Worm (Caenorhabditis elegans) whole organism, late embryonic: Measurements from ENCODE around the gene pho-1.
A peak's percentile ranks its signal among the peaks of the same experiment; 100 is the strongest.

Experiments used
- C08G9.2 ChIP-seq: sonication (generic microtip); optimal IDR thresholded peaks from 2 replicates; lab custom pipeline; 2016; ENCODE audit warnings: mild to moderate bottlenecking, missing genetic modification characterization, moderate library complexity, missing compliant biosample characterization
- K09A11.1 ChIP-seq: sonication (generic microtip); optimal IDR thresholded peaks from 2 replicates; lab custom pipeline; 2017; ENCODE audit warnings: antibody characterized with exemption, mild to moderate bottlenecking, missing genetic modification characterization, missing compliant biosample characterization; ENCODE audit not compliant: insufficient read depth
- Y22D7AL.16 ChIP-seq: sonication (generic microtip); optimal IDR thresholded peaks from 2 replicates; lab custom pipeline; 2016; ENCODE audit warnings: missing genetic modification characterization, missing compliant biosample characterization
- ahr-1 ChIP-seq: sonication (generic microtip); optimal IDR thresholded peaks from 2 replicates; lab custom pipeline; 2016; ENCODE audit warnings: missing genetic modification characterization, missing compliant biosample characterization
- ceh-14 ChIP-seq: sonication (generic microtip); optimal IDR thresholded peaks from 2 replicates; lab custom pipeline; 2016; ENCODE audit warnings: missing genotype, missing genetic modification characterization, missing compliant biosample characterization
- ceh-18 ChIP-seq: sonication (generic microtip); optimal IDR thresholded peaks from 2 replicates; lab custom pipeline; 2016; ENCODE audit warnings: missing genetic modification characterization, missing compliant biosample characterization
- ceh-2 ChIP-seq: sonication (generic microtip); optimal IDR thresholded peaks from 2 replicates; lab custom pipeline; 2016; ENCODE audit warnings: missing genotype, missing genetic modification characterization, missing compliant biosample characterization
- ceh-22 ChIP-seq: sonication (generic microtip); optimal IDR thresholded peaks from 2 replicates; lab custom pipeline; 2017; ENCODE audit warnings: missing biosample characterization, missing genetic modification characterization
- ceh-24 ChIP-seq: sonication (generic microtip); optimal IDR thresholded peaks from 2 replicates; lab custom pipeline; 2016; ENCODE audit warnings: mild to moderate bottlenecking, missing genetic modification characterization, missing compliant biosample characterization
- ceh-34 ChIP-seq: sonication (generic microtip); optimal IDR thresholded peaks from 2 replicates; lab custom pipeline; 2016; ENCODE audit warnings: mild to moderate bottlenecking, missing genetic modification characterization, missing compliant biosample characterization
- ceh-45 ChIP-seq: fragments of 200-800 bp; sonication (Bioruptor generic); IDR thresholded peaks from 2 replicates; pipeline ENCODE4 v1.3.6; 2022; ENCODE audit warnings: missing genetic modification reagents, missing genetic modification characterization, missing compliant biosample characterization
- ceh-48 ChIP-seq: sonication (generic microtip); optimal IDR thresholded peaks from 2 replicates; lab custom pipeline; 2016; ENCODE audit warnings: missing genetic modification characterization, inconsistent platforms, missing compliant biosample characterization
- ceh-9 ChIP-seq: sonication (generic microtip); optimal IDR thresholded peaks from 2 replicates; lab custom pipeline; 2016; ENCODE audit warnings: mild to moderate bottlenecking, missing genetic modification characterization, inconsistent platforms, missing compliant biosample characterization
- che-1 ChIP-seq: sonication (generic microtip); optimal IDR thresholded peaks from 2 replicates; lab custom pipeline; 2016; ENCODE audit warnings: mild to moderate bottlenecking, missing genetic modification characterization, missing compliant biosample characterization
- dve-1 ChIP-seq: sonication (generic microtip); optimal IDR thresholded peaks from 2 replicates; lab custom pipeline; 2017; ENCODE audit warnings: antibody characterized with exemption, mild to moderate bottlenecking, missing genetic modification characterization, missing compliant biosample characterization
- elt-2 ChIP-seq: sonication (generic microtip); optimal IDR thresholded peaks from 2 replicates; lab custom pipeline; 2016; ENCODE audit warnings: missing genetic modification reagents, missing genetic modification characterization, missing compliant biosample characterization
- ets-4 ChIP-seq: sonication (generic microtip); optimal IDR thresholded peaks from 2 replicates; lab custom pipeline; 2016; ENCODE audit warnings: missing genetic modification characterization, missing compliant biosample characterization
- gmeb-2 ChIP-seq: sonication (generic microtip); optimal IDR thresholded peaks from 2 replicates; lab custom pipeline; 2016; ENCODE audit warnings: missing genetic modification characterization, inconsistent platforms, missing compliant biosample characterization
- hlh-30 ChIP-seq: sonication (generic microtip); optimal IDR thresholded peaks from 2 replicates; lab custom pipeline; 2017; ENCODE audit warnings: antibody characterized with exemption, missing genetic modification characterization, missing compliant biosample characterization; ENCODE audit not compliant: insufficient read depth
- hlh-6 ChIP-seq: sonication (generic microtip); optimal IDR thresholded peaks from 2 replicates; lab custom pipeline; 2016; ENCODE audit warnings: missing genotype, missing genetic modification characterization, missing compliant biosample characterization
- nfya-1 ChIP-seq: sonication (generic microtip); optimal IDR thresholded peaks from 2 replicates; lab custom pipeline; 2017; ENCODE audit warnings: missing genetic modification characterization, mild to moderate bottlenecking, missing compliant biosample characterization, antibody characterized with exemption, moderate library complexity
- nhr-232 ChIP-seq: sonication (generic microtip); optimal IDR thresholded peaks from 2 replicates; lab custom pipeline; 2016; ENCODE audit warnings: missing genetic modification characterization, missing compliant biosample characterization
- npax-4 ChIP-seq: sonication (generic microtip); optimal IDR thresholded peaks from 2 replicates; lab custom pipeline; 2016; ENCODE audit warnings: missing genetic modification characterization, missing compliant biosample characterization
- odd-2 ChIP-seq: sonication (generic microtip); optimal IDR thresholded peaks from 2 replicates; lab custom pipeline; 2017; ENCODE audit warnings: antibody characterized with exemption, mild to moderate bottlenecking, missing genetic modification characterization, missing compliant biosample characterization
- pag-3 ChIP-seq: sonication (generic microtip); optimal IDR thresholded peaks from 2 replicates; lab custom pipeline; 2016; ENCODE audit warnings: missing compliant biosample characterization, missing genetic modification characterization, borderline replicate concordance
- pha-2 ChIP-seq: sonication (generic microtip); optimal IDR thresholded peaks from 2 replicates; lab custom pipeline; 2017; ENCODE audit warnings: mild to moderate bottlenecking, missing genetic modification characterization, missing compliant biosample characterization
- pqm-1 ChIP-seq: sonication (generic microtip); optimal IDR thresholded peaks from 2 replicates; lab custom pipeline; 2016; ENCODE audit warnings: missing genetic modification characterization, missing compliant biosample characterization
- pros-1 ChIP-seq: fragments of 150-350 bp; optimal IDR thresholded peaks from 2 replicates; lab custom pipeline; 2014; ENCODE audit warnings: missing biosample characterization, missing genetic modification reagents, missing genetic modification characterization
- rnt-1 ChIP-seq: sonication (generic microtip); optimal IDR thresholded peaks from 2 replicates; lab custom pipeline; 2016; ENCODE audit warnings: missing genetic modification characterization, missing compliant biosample characterization
- sdc-2 ChIP-seq: sonication (generic microtip); optimal IDR thresholded peaks from 2 replicates; lab custom pipeline; 2016; ENCODE audit warnings: missing genotype, missing genetic modification characterization, missing compliant biosample characterization
- sox-2 ChIP-seq: fragments of 200-800 bp; sonication (Bioruptor generic); IDR thresholded peaks from 2 replicates; pipeline ENCODE4 v1.3.6; 2022; ENCODE audit warnings: missing genetic modification reagents, missing genetic modification characterization, missing compliant biosample characterization
- syd-9 ChIP-seq: sonication (generic microtip); optimal IDR thresholded peaks from 2 replicates; lab custom pipeline; 2016; ENCODE audit warnings: mild to moderate bottlenecking, missing genetic modification characterization, moderate library complexity, missing compliant biosample characterization
- unc-3 ChIP-seq, 2 experiments: fragments of 200-800 bp in 1 of 2; sonication (Bioruptor generic) in 1 of 2; sonication (generic microtip) in 1 of 2; conservative IDR thresholded peaks in 1 of 2; optimal IDR thresholded peaks in 1 of 2; 2 replicates each; pipeline versions ENCODE4 v1.3.6 to Lab custom; 2016 to 2022; ENCODE audit warnings: missing compliant biosample characterization in 2 of 2, missing genetic modification characterization in 2 of 2, missing genetic modification reagents in 1 of 2
- unc-42 ChIP-seq: sonication (generic microtip); optimal IDR thresholded peaks from 2 replicates; lab custom pipeline; 2016; ENCODE audit warnings: missing genotype, missing genetic modification characterization, missing compliant biosample characterization
- unc-55 ChIP-seq: sonication (generic microtip); optimal IDR thresholded peaks from 2 replicates; lab custom pipeline; 2017; ENCODE audit warnings: missing biosample characterization, missing genetic modification reagents, missing genetic modification characterization
- unc-86 ChIP-seq: sonication (generic microtip); optimal IDR thresholded peaks from 2 replicates; lab custom pipeline; 2016; ENCODE audit warnings: missing genetic modification characterization, missing compliant biosample characterization
- zip-5 ChIP-seq: sonication (generic microtip); optimal IDR thresholded peaks from 2 replicates; lab custom pipeline; 2016; ENCODE audit warnings: missing genetic modification characterization, missing compliant biosample characterization

Gene pho-1

ce11 chrII:5209122-5209521, 26.5 kb downstream of the pho-1 start (continued):
- TF ChIP-seq rnt-1 (tag; lab: Kevin White, UChicago) (no peak), Y22D7AL.16 (tag; lab: Kevin White, UChicago) (no peak), pros-1 (no peak), odd-2 (tag; lab: Kevin White, UChicago) (no peak)

DNA sequence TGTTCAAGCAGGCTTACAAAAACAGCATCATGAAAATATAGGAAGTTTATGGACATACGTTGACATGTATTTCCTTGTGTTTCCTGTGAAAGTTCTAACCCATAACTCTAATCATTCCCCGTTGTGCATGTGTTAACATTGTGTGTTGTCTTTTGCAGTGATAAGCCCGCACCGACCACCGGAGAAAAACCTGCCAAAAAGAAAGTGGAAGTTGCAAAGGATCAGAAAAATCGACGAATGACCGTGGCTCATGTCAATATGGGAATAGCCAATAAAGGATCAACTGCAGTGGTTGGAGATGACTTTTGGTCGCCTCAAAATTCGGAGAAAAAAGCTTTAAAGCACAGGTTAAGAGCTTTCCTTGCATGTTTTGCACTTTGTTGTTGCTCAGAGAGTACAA, 30.4 kb downstream of the pho-1 start:
- peak; percentile 6 for TF ChIP-seq elt-2
- no peak for TF ChIP-seq unc-42 (tag; lab: Kevin White, UChicago)
- no peak for TF ChIP-seq unc-3 (GFP tag; conservative IDR thresholded peaks at IDR 0.05; lab: Robert Waterston, UW)
- TF ChIP-seq unc-3 (tag; optimal IDR thresholded peaks at IDR 0.05; lab: Kevin White, UChicago) = no peak
- no peak for TF ChIP-seq ceh-48
- TF ChIP-seq ets-4 = no peak
- TF ChIP-seq, all 69 proteins: peak for 1

- TF ChIP-seq pha-2 (tag; lab: Kevin White, UChicago) (no peak), elt-2 (peak; percentile 84)
- TF ChIP-seq, all 69 proteins: peak for 1
These were observed 32.7 kb downstream of the pho-1 start, which contains the start of gene ampd-1 for ce11 chrII:5202930-5203329. TSS of gene ampd-1 (plus strand) at chrII:5203322.

- TF ChIP-seq rnt-1 (tag; lab: Kevin White, UChicago) (no peak), hlh-6 (tag; lab: Kevin White, UChicago) (no peak), dve-1 (peak; percentile 40), elt-2 (peak; percentile 96), ets-4 (no peak), zip-5 (no peak), pha-2 (tag; lab: Kevin White, UChicago) (no peak), sdc-2 (tag; lab: Kevin White, UChicago) (no peak), hlh-30 (tag; lab: Kevin White, UChicago) (no peak), sox-2 (GFP tag; lab: Robert Waterston, UW) (no peak), che-1 (no peak), pqm-1 (tag; lab: Kevin White, UChicago) (peak; percentile 66)
These were observed 33.6 kb downstream of the pho-1 start for ce11 chrII:5201922-5202562.

- TF ChIP-seq ahr-1 = no peak
- peak; percentile 10 for TF ChIP-seq unc-42 (tag; lab: Kevin White, UChicago)
- no peak for TF ChIP-seq ceh-24
- TF ChIP-seq npax-4 (tag; lab: Kevin White, UChicago) = no peak
- no peak for TF ChIP-seq ceh-14
- TF ChIP-seq syd-9 (tag; lab: Kevin White, UChicago) = no peak
- TF ChIP-seq hlh-30 (tag; lab: Kevin White, UChicago) = peak; percentile 61
- no peak for TF ChIP-seq ceh-22 (tag; lab: Kevin White, UChicago)
- no peak for TF ChIP-seq ceh-34
- TF ChIP-seq ceh-2 (tag; lab: Kevin White, UChicago) = no peak
- no peak for TF ChIP-seq odd-2 (tag; lab: Kevin White, UChicago)
- TF ChIP-seq C08G9.2 (tag; lab: Kevin White, UChicago) = no peak
- TF ChIP-seq pag-3 (tag; lab: Kevin White, UChicago) = no peak
- TF ChIP-seq ceh-18 (tag; lab: Kevin White, UChicago) = peak; percentile 31
- no peak for TF ChIP-seq K09A11.1 (tag; lab: Kevin White, UChicago)
- peak; percentile 59 for TF ChIP-seq unc-55
- no peak for TF ChIP-seq Y22D7AL.16 (tag; lab: Kevin White, UChicago)
- TF ChIP-seq elt-2 = no peak
- TF ChIP-seq nfya-1 (tag; lab: Kevin White, UChicago) = peak; percentile 7
- TF ChIP-seq unc-86 (tag; lab: Kevin White, UChicago) = no peak
- TF ChIP-seq ceh-45 (GFP tag; lab: Robert Waterston, UW) = no peak
- no peak for TF ChIP-seq ceh-9 (tag; lab: Kevin White, UChicago)
- TF ChIP-seq gmeb-2 (tag; lab: Kevin White, UChicago) = no peak
- TF ChIP-seq zip-5 = no peak
- TF ChIP-seq nhr-232 = no peak
These were observed 34.6 kb downstream of the pho-1 start for ce11 chrII:5200987-5201582.
